Worm (Caenorhabditis elegans) whole organism, L2 larva: Measurements from ENCODE around the gene dgn-1.

ENCODE experiments used
- ZK546.5 ChIP-seq: sonication (generic microtip); optimal IDR thresholded peaks from 2 replicates; lab custom pipeline; 2017; ENCODE audit warnings: missing biosample characterization, missing genetic modification characterization
- gmeb-1 ChIP-seq: fragments of 150-350 bp; optimal IDR thresholded peaks from 2 replicates; lab custom pipeline; 2014; ENCODE audit warnings: missing biosample characterization, missing genetic modification characterization
- lin-11 ChIP-seq: fragments of 150-350 bp; sonication (generic microtip); optimal IDR thresholded peaks from 2 replicates; lab custom pipeline; 2014; ENCODE audit warnings: missing biosample characterization, missing genetic modification characterization, inconsistent platforms, mixed read lengths
- sma-3 ChIP-seq: sonication (generic microtip); optimal IDR thresholded peaks from 2 replicates; lab custom pipeline; 2016; ENCODE audit warnings: missing genetic modification reagents, missing genetic modification characterization, missing compliant biosample characterization
- unc-39 ChIP-seq: fragments of 150-350 bp; optimal IDR thresholded peaks from 2 replicates; lab custom pipeline; 2014; ENCODE audit warnings: missing biosample characterization, missing genetic modification characterization
- unc-62 ChIP-seq: fragments of 150-350 bp; optimal IDR thresholded peaks from 2 replicates; lab custom pipeline; 2014; ENCODE audit warnings: missing biosample characterization, missing genetic modification reagents, missing genetic modification characterization
- ztf-11 ChIP-seq: sonication (generic microtip); optimal IDR thresholded peaks from 2 replicates; lab custom pipeline; 2017; ENCODE audit warnings: missing biosample characterization, missing genetic modification characterization

DNA sequence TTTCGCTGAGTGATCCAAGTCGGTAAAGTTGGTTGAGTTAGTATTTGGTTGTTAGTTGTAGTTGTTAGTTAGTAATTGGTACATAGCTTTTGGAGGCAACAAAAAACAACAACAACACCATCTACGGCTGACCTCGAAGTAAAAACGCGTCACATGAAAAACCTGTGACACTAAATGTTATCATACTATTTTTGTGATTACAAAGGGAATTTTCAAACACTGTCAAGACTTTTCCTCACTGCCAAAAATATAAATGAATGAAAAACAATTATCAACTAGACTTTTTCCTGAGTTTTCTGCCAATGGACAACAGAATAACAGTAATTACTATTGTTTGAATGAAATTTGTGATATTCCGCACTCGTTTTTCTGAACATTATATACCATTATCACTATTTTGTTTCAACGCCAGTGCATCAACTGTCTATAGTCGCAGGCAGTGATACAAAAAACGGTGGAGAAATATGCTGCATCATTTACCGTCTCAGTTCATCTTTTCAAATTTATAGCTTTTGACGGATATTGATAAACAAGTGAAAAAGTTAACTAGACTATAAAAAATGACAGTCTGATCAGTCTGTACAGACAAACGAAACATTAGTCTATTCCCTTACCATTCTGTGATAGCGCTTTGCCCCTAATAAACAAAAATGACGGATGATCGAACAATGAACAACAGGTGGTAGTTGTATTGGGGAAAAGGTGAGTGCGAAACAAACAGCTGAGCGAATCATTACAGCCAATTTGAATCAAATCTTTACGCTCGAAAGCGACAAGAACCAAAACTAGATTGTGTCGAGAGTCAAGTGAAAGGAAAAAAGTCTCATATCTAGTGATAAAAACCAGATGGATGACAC is 14.1 kb downstream of the dgn-1 start:
- TF ChIP-seq ZK546.5 (tag; lab: Kevin White, UChicago) (no peak), unc-62 (GFP tag; lab: Kevin White, UChicago) (no peak), lin-11 (tag; lab: Kevin White, UChicago) (no peak), unc-39 (tag; lab: Kevin White, UChicago) (no peak), ztf-11 (tag; lab: Kevin White, UChicago) (no peak), gmeb-1 (tag; lab: Kevin White, UChicago) (no peak), sma-3 (GFP tag; lab: Kevin White, UChicago) (peak; percentile 4)
